Fruit fly (Drosophila melanogaster) whole organism, embryonic: ENCODE measurements around the gene CG9662.

Experiments
- ATbp ChIP-seq: fragments of 200-800 bp; sonication (Bioruptor generic); optimal IDR thresholded peaks from 2 replicates; lab custom pipeline; 2017; ENCODE audit warnings: missing biosample characterization, mild to moderate bottlenecking, missing genetic modification characterization, missing genetic modification reagents
- Abd-B ChIP-seq: fragments of 200-800 bp; sonication (Bioruptor generic); optimal IDR thresholded peaks from 2 replicates; lab custom pipeline; 2018; ENCODE audit warnings: missing biosample characterization, mild to moderate bottlenecking, missing genetic modification characterization, moderate library complexity
- CG10267 ChIP-seq: fragments of 200-800 bp; sonication (Bioruptor generic); optimal IDR thresholded peaks from 2 replicates; lab custom pipeline; 2018; ENCODE audit warnings: missing biosample characterization, mild to moderate bottlenecking, missing genetic modification characterization, moderate library complexity
- CG11247 ChIP-seq: fragments of 200-800 bp; sonication (Bioruptor generic); IDR thresholded peaks from 2 replicates; pipeline ENCODE4 v1.3.6; 2022; ENCODE audit warnings: missing biosample characterization, missing genetic modification characterization
- CG13775 ChIP-seq: fragments of 200-800 bp; sonication (Bioruptor generic); optimal IDR thresholded peaks from 3 replicates; lab custom pipeline; 2017; ENCODE audit warnings: missing biosample characterization, mild to moderate bottlenecking, missing genetic modification characterization
- CG14050 ChIP-seq: fragments of 200-800 bp; sonication (Bioruptor generic); IDR thresholded peaks from 3 replicates; pipeline ENCODE4 v1.3.6; 2022; ENCODE audit warnings: missing biosample characterization, missing genetic modification characterization
- CG14710 ChIP-seq: fragments of 200-800 bp; sonication (Bioruptor generic); optimal IDR thresholded peaks from 3 replicates; lab custom pipeline; 2019; ENCODE audit warnings: missing biosample characterization, mild to moderate bottlenecking, missing genetic modification characterization, moderate library complexity
- CG1602 ChIP-seq: fragments of 200-800 bp; sonication (Bioruptor generic); optimal IDR thresholded peaks from 3 replicates; lab custom pipeline; 2016; ENCODE audit warnings: missing biosample characterization, missing genetic modification characterization
- CG17328 ChIP-seq: fragments of 200-800 bp; sonication (Bioruptor generic); IDR thresholded peaks from 2 replicates; pipeline ENCODE4 v1.3.6; 2022; ENCODE audit warnings: missing biosample characterization, missing genetic modification characterization
- CG17361 ChIP-seq: fragments of 200-800 bp; sonication (Bioruptor generic); IDR thresholded peaks from 3 replicates; pipeline ENCODE4 v1.3.6; 2022; ENCODE audit warnings: missing biosample characterization, missing genetic modification characterization
- CG17912 ChIP-seq: fragments of 200-800 bp; sonication (Bioruptor generic); optimal IDR thresholded peaks from 2 replicates; lab custom pipeline; 2018; ENCODE audit warnings: missing biosample characterization, mild to moderate bottlenecking, missing genetic modification characterization
- CG2129 ChIP-seq: fragments of 200-800 bp; sonication (Bioruptor generic); IDR thresholded peaks from 2 replicates; pipeline ENCODE4 v1.3.6; 2022; ENCODE audit warnings: missing biosample characterization, missing genetic modification characterization; ENCODE audit not compliant: partially characterized antibody
- CG30431 ChIP-seq: fragments of 200-800 bp; sonication (Bioruptor generic); optimal IDR thresholded peaks from 2 replicates; lab custom pipeline; 2017; ENCODE audit warnings: missing biosample characterization, missing genetic modification characterization
- CG3163 ChIP-seq: fragments of 200-800 bp; sonication (Bioruptor generic); optimal IDR thresholded peaks from 3 replicates; lab custom pipeline; 2016; ENCODE audit warnings: missing biosample characterization, missing genetic modification characterization
- CG32532 ChIP-seq: fragments of 200-800 bp; sonication (Bioruptor generic); IDR thresholded peaks from 2 replicates; pipeline ENCODE4 v1.3.6; 2022; ENCODE audit warnings: missing biosample characterization, missing genetic modification characterization
- CG3726 ChIP-seq: fragments of 200-800 bp; sonication (Bioruptor generic); IDR thresholded peaks from 3 replicates; pipeline ENCODE4, ENCODE4 v1.3.6; 2022; ENCODE audit warnings: missing biosample characterization, missing genetic modification characterization
- CG6791 ChIP-seq: fragments of 200-800 bp; sonication (Bioruptor generic); IDR thresholded peaks from 3 replicates; pipeline ENCODE4 v1.3.6; 2022; ENCODE audit warnings: missing biosample characterization, missing genetic modification characterization; ENCODE audit not compliant: partially characterized antibody
- CG7271 ChIP-seq: fragments of 200-800 bp; sonication (Bioruptor generic); optimal IDR thresholded peaks from 2 replicates; lab custom pipeline; 2018; ENCODE audit warnings: missing biosample characterization, mild to moderate bottlenecking, missing genetic modification characterization, moderate library complexity
- CG7556 ChIP-seq: fragments of 200-800 bp; sonication (Bioruptor generic); optimal IDR thresholded peaks from 2 replicates; lab custom pipeline; 2017; ENCODE audit warnings: missing biosample characterization, mild to moderate bottlenecking, missing genetic modification characterization
- CG8290 ChIP-seq, 3 experiments: fragments of 200-800 bp; sonication (Bioruptor generic); optimal IDR thresholded peaks; 2 replicates each; lab custom pipeline; 2016 to 2019; ENCODE audit warnings: missing biosample characterization in 3 of 3, missing genetic modification characterization in 3 of 3, mild to moderate bottlenecking in 2 of 3, moderate library complexity in 1 of 3
- CG8765 ChIP-seq: fragments of 200-800 bp; sonication (Bioruptor generic); IDR thresholded peaks from 2 replicates; pipeline ENCODE4 v1.3.6; 2022; ENCODE audit warnings: missing biosample characterization, missing genetic modification characterization
- CG8924 ChIP-seq: fragments of 200-800 bp; optimal IDR thresholded peaks from 3 replicates; lab custom pipeline; 2019; ENCODE audit warnings: missing biosample characterization, mild to moderate bottlenecking, missing genetic modification characterization, moderate library complexity
- CG9437 ChIP-seq: fragments of 200-800 bp; sonication (Bioruptor generic); optimal IDR thresholded peaks from 2 replicates; lab custom pipeline; 2018; ENCODE audit warnings: missing biosample characterization, mild to moderate bottlenecking, missing genetic modification characterization
- Camta ChIP-seq: fragments of 200-800 bp; sonication (Bioruptor generic); optimal IDR thresholded peaks from 2 replicates; lab custom pipeline; 2016; ENCODE audit warnings: missing biosample characterization, missing genetic modification characterization
- Dad ChIP-seq: fragments of 200-800 bp; sonication (Bioruptor generic); optimal IDR thresholded peaks from 3 replicates; lab custom pipeline; 2016; ENCODE audit warnings: missing biosample characterization, missing genetic modification characterization
- HLHmδ ChIP-seq: fragments of 200-800 bp; sonication (Bioruptor generic); optimal IDR thresholded peaks from 2 replicates; lab custom pipeline; 2018; ENCODE audit warnings: missing biosample characterization, mild to moderate bottlenecking, missing genetic modification characterization, moderate library complexity
- Kr ChIP-seq: fragments of 200-800 bp; sonication (Bioruptor generic); optimal IDR thresholded peaks from 2 replicates; lab custom pipeline; 2017; ENCODE audit warnings: missing biosample characterization, mild to moderate bottlenecking, missing genetic modification characterization
- Lim3 ChIP-seq: fragments of 200-800 bp; sonication (Bioruptor generic); IDR thresholded peaks from 2 replicates; pipeline ENCODE4 v1.3.6; 2022; ENCODE audit warnings: missing biosample characterization, missing genetic modification characterization
- Med ChIP-seq: fragments of 200-800 bp; sonication (Bioruptor generic); peaks from one replicate; lab custom pipeline; 2016; ENCODE audit warnings: missing biosample characterization, missing genetic modification characterization, mild to moderate bottlenecking, inconsistent platforms, moderate library complexity
- Sin3A ChIP-seq: fragments of >200 bp; optimal IDR thresholded peaks from 2 replicates; lab custom pipeline; 2018
- Sry-β ChIP-seq: fragments of 200-800 bp; sonication (Bioruptor generic); optimal IDR thresholded peaks from 2 replicates; lab custom pipeline; 2018; ENCODE audit warnings: missing biosample characterization, mild to moderate bottlenecking, missing genetic modification characterization, moderate library complexity
- Stat92E ChIP-seq, 3 experiments: fragments of >200 bp in 2 of 3; fragments of 200-800 bp in 1 of 3; sonication (Bioruptor generic) in 1 of 3; optimal IDR thresholded peaks; 2 replicates each; lab custom pipeline; 2017 to 2019; ENCODE audit warnings: missing biosample characterization in 3 of 3, missing genetic modification characterization in 3 of 3, mild to moderate bottlenecking in 1 of 3, moderate library complexity in 1 of 3
- ara ChIP-seq: fragments of 200-800 bp; sonication (Bioruptor generic); IDR thresholded peaks from 2 replicates; pipeline ENCODE4 v1.3.6; 2022; ENCODE audit warnings: missing biosample characterization, missing genetic modification characterization
- cad ChIP-seq: fragments of >200 bp; optimal IDR thresholded peaks from 2 replicates; lab custom pipeline; 2017; ENCODE audit warnings: missing biosample characterization, missing genetic modification characterization
- caup ChIP-seq: fragments of 200-800 bp; sonication (Bioruptor generic); optimal IDR thresholded peaks from 3 replicates; lab custom pipeline; 2017; ENCODE audit warnings: missing biosample characterization, mild to moderate bottlenecking, missing genetic modification characterization, moderate library complexity; ENCODE audit not compliant: severe bottlenecking
- ci ChIP-seq: fragments of 200-800 bp; sonication (Bioruptor generic); IDR thresholded peaks from 3 replicates; pipeline ENCODE4 v1.3.6; 2022; ENCODE audit warnings: missing biosample characterization, missing genetic modification characterization
- dmrt11E ChIP-seq: fragments of 200-800 bp; sonication (Bioruptor generic); optimal IDR thresholded peaks from 3 replicates; lab custom pipeline; 2018; ENCODE audit warnings: missing biosample characterization, mild to moderate bottlenecking, missing genetic modification characterization, moderate library complexity
- dpn ChIP-seq, 2 experiments: fragments of 200-800 bp; sonication (Bioruptor generic); optimal IDR thresholded peaks; 3 replicates each; lab custom pipeline; 2016; ENCODE audit warnings: missing biosample characterization in 2 of 2, missing genetic modification characterization in 2 of 2
- emc ChIP-seq: fragments of 200-800 bp; sonication (Bioruptor generic); optimal IDR thresholded peaks from 2 replicates; lab custom pipeline; 2016; ENCODE audit warnings: missing biosample characterization, missing genetic modification characterization
- grau ChIP-seq: fragments of 200-800 bp; optimal IDR thresholded peaks from 3 replicates; lab custom pipeline; 2019; ENCODE audit warnings: missing biosample characterization, mild to moderate bottlenecking, missing genetic modification characterization, moderate library complexity
- klu ChIP-seq: fragments of 200-800 bp; sonication (Bioruptor generic); IDR thresholded peaks from 2 replicates; pipeline ENCODE4 v1.3.6; 2022; ENCODE audit warnings: missing biosample characterization, missing genetic modification characterization
- knrl ChIP-seq: fragments of 200-800 bp; sonication (Bioruptor generic); IDR thresholded peaks from 3 replicates; pipeline ENCODE4 v1.3.6; 2022; ENCODE audit warnings: missing biosample characterization, missing genetic modification characterization; ENCODE audit not compliant: partially characterized antibody
- lbe ChIP-seq: fragments of 200-800 bp; sonication (Bioruptor generic); optimal IDR thresholded peaks from 2 replicates; lab custom pipeline; 2016; ENCODE audit warnings: missing biosample characterization, mild to moderate bottlenecking, missing genetic modification characterization
- odd ChIP-seq: fragments of 200-800 bp; sonication (Bioruptor generic); optimal IDR thresholded peaks from 2 replicates; lab custom pipeline; 2017; ENCODE audit warnings: missing biosample characterization, mild to moderate bottlenecking, missing genetic modification characterization
- ro ChIP-seq: fragments of 200-800 bp; sonication (Bioruptor generic); IDR thresholded peaks from 2 replicates; pipeline ENCODE4 v1.3.6; 2022; ENCODE audit warnings: missing biosample characterization, missing genetic modification characterization
- run ChIP-seq: fragments of 200-800 bp; sonication (Bioruptor generic); optimal IDR thresholded peaks from 3 replicates; lab custom pipeline; 2018; ENCODE audit warnings: missing biosample characterization, mild to moderate bottlenecking, missing genetic modification characterization
- scrt ChIP-seq: fragments of 200-800 bp; sonication (Bioruptor generic); optimal IDR thresholded peaks from 2 replicates; lab custom pipeline; 2018; ENCODE audit warnings: missing biosample characterization, mild to moderate bottlenecking, missing genetic modification characterization, moderate library complexity
- ttk ChIP-seq: fragments of 200-800 bp; sonication (Bioruptor generic); IDR thresholded peaks from 2 replicates; pipeline ENCODE4 v2.1.2; 2022; ENCODE audit warnings: missing biosample characterization, missing genetic modification characterization

Gene CG9662

dm6 chr2L:3354642-3355380, 21.7 kb downstream of the CG9662 start, which contains the start of gene E23 (continued):
- TF ChIP-seq scrt (peak; percentile 96), CG9437 (GFP tag; lab: Kevin White, UChicago) (peak; percentile 97), grau (tag; lab: Kevin White, UChicago) (peak; percentile 99), dmrt11E (peak; percentile 99), ara (GFP tag; lab: Robert Waterston, UW) (peak; percentile 96), Kr (peak; percentile 83), Stat92E (GFP tag; optimal IDR thresholded peaks at IDR 0.05; lab: Kevin White, UChicago) (peak in 1 of 3 experiments; percentile 98), CG6791 (GFP tag; lab: Robert Waterston, UW) (no peak), dpn (GFP tag; optimal IDR thresholded peaks at IDR 0.05; lab: Kevin White, UChicago) (peak; percentile 96 to 99), Dad (GFP tag; lab: Kevin White, UChicago) (peak; percentile 96), CG17361 (GFP tag; lab: Robert Waterston, UW) (peak; percentile 99), CG2129 (GFP tag; lab: Robert Waterston, UW) (no peak), CG7271 (peak; percentile 83), CG17328 (GFP tag; lab: Robert Waterston, UW) (peak; percentile 97), CG10267 (tag; lab: Kevin White, UChicago) (peak; percentile 97), CG3163 (GFP tag; lab: Kevin White, UChicago) (peak; percentile 82), CG13775 (peak; percentile 99), Sry-β (GFP tag; lab: Kevin White, UChicago) (peak; percentile 75), CG11247 (GFP tag; lab: Robert Waterston, UW) (peak; percentile 96), Med (GFP tag; lab: Kevin White, UChicago) (peak; percentile 98), Sin3A (lab: Kevin White, UChicago) (no peak), knrl (GFP tag; lab: Robert Waterston, UW) (no peak; the same call in 2 of the 3 replicates), Abd-B (GFP tag; lab: Kevin White, UChicago) (peak; percentile 98), CG30431 (GFP tag; lab: Kevin White, UChicago) (peak; percentile 98), CG8924 (peak; percentile 100), Lim3 (GFP tag; lab: Robert Waterston, UW) (peak; percentile 95), ro (GFP tag; lab: Robert Waterston, UW) (peak; percentile 97), ATbp (GFP tag; lab: Kevin White, UChicago) (peak; percentile 99), CG14710 (peak; percentile 98), emc (peak; percentile 91), HLHmδ (peak; percentile 7), run (tag; lab: Kevin White, UChicago) (peak; percentile 99), lbe (GFP tag; lab: Kevin White, UChicago) (peak; percentile 93), CG8765 (GFP tag; lab: Robert Waterston, UW) (peak; percentile 89), klu (GFP tag; lab: Robert Waterston, UW) (peak; percentile 98), ci (GFP tag; lab: Robert Waterston, UW) (peak; percentile 97), ttk (GFP tag; lab: Robert Waterston, UW) (peak; percentile 97), CG3726 (GFP tag; lab: Robert Waterston, UW) (peak; percentile 97), CG1602 (peak; percentile 99), caup (GFP tag; lab: Kevin White, UChicago) (peak; percentile 98), Camta (GFP tag; lab: Kevin White, UChicago) (peak; percentile 96), CG8290 (GFP tag; optimal IDR thresholded peaks at IDR 0.05; lab: Kevin White, UChicago) (peak; percentile 97), CG8290 (tag; optimal IDR thresholded peaks at IDR 0.05; lab: Kevin White, UChicago) (peak; percentile 93 to 94), cad (GFP tag; lab: Kevin White, UChicago) (no peak), CG32532 (GFP tag; lab: Robert Waterston, UW) (peak; percentile 98), odd (GFP tag; lab: Kevin White, UChicago) (peak; percentile 99), CG7556 (GFP tag; lab: Kevin White, UChicago) (peak; percentile 100), CG14050 (GFP tag; lab: Robert Waterston, UW) (peak; percentile 97), CG17912 (peak; percentile 97)
